Worm (Caenorhabditis elegans): ENCODE results near the gene K02D10.4.

Gene K02D10.4

DNA sequence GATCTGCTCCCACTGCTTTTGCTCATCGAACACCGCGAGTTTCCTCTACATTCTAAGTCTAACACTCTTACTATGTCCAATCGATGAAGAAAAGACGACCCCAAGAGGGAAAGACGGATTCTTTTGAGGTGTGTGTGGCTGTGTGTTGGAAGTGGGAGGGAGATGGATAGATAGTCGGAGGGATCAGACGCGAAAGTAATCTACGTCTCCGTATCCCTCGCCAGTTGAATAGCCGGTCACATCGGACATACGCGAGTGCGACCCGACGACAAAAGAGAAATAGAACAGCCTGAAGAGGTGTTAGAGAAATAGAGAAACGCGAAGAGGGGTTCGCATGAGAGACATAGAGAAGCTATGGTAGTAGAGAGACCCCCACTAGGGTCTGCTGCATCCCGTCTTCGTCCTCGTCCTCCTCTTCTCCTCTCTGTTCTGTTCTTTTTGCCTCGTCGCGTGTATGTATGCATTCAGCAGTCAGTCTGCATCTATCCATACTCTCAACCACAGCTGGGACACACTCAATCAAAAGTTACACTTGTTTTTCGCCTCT is 15.9 kb upstream of the K02D10.4 start (continued):
- TF ChIP-seq gei-8 (GFP tag; optimal IDR thresholded peaks at IDR 0.05) (peak; percentile 94), egl-27 (tag; optimal IDR thresholded peaks at IDR 0.05) (no peak), attf-4 (tag; optimal IDR thresholded peaks at IDR 0.05) (peak; percentile 13), nhr-41 (GFP tag; IDR thresholded peaks at IDR 0.05) (no peak), egl-43 (GFP tag; IDR thresholded peaks at IDR 0.05) (peak; percentile 94), sdz-12 (GFP tag; optimal IDR thresholded peaks at IDR 0.05) (no peak), mep-1 (tag; optimal IDR thresholded peaks at IDR 0.05) (peak; percentile 97), snpc-4 (tag; optimal IDR thresholded peaks at IDR 0.05) (peak; percentile 38), pha-4 (GFP tag; IDR thresholded peaks at IDR 0.05) (peak; percentile 90), pha-4 (tag; optimal IDR thresholded peaks at IDR 0.05) (no peak), pqm-1 (tag; optimal IDR thresholded peaks at IDR 0.05) (peak; percentile 54), ceh-20 (GFP tag; IDR thresholded peaks at IDR 0.05) (peak; percentile 89)

DNA sequence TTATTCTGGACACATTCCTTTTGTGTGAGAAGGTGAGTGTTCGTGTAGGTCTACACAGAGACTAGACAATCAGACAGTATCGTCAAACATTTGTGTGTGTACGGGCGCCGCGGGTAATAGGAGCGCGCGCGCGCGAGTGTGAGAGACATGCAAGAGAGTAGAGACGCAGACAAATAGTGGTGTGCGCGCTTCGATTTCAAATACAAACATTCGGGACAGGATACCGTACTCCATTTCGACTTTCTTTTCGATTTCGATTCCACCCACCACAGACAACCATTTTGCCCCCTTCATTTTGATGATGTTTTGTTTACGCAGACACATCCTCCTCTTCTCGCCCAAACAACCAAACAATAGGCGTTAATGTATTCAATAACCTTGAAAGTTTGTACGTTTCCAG is 15.0 kb upstream of the K02D10.4 start:
- peak; percentile 47 for TF ChIP-seq dpl-1 (GFP tag; optimal IDR thresholded peaks at IDR 0.05)
- TF ChIP-seq nhr-48 (tag; optimal IDR thresholded peaks at IDR 0.05): peak; percentile 2
- peak; percentile 79 for TF ChIP-seq hlh-30 (tag; optimal IDR thresholded peaks at IDR 0.05; ENCODE audit: insufficient read depth)
- peak; percentile 28 for TF ChIP-seq cey-2 (tag; optimal IDR thresholded peaks at IDR 0.05; ENCODE audit: borderline replicate concordance, insufficient read depth)
- no peak for TF ChIP-seq ces-1 (GFP tag; optimal IDR thresholded peaks at IDR 0.05)
- peak; percentile 95 for TF ChIP-seq hlh-11 (tag; optimal IDR thresholded peaks at IDR 0.05)
- no peak for TF ChIP-seq nhr-42 (GFP tag; IDR thresholded peaks at IDR 0.05)
- TF ChIP-seq madf-9 (GFP tag; conservative IDR thresholded peaks at IDR 0.05): peak; percentile 52; the same call in 1 of the 2 replicates
- TF ChIP-seq tra-1 (GFP tag; IDR thresholded peaks at IDR 0.05): peak; percentile 75; the same call in 1 of the 2 replicates
- no peak for TF ChIP-seq aly-2 (tag; optimal IDR thresholded peaks at IDR 0.05)
- no peak for TF ChIP-seq dmd-8 (GFP tag; IDR thresholded peaks at IDR 0.05)
- no peak for TF ChIP-seq ama-1 (optimal IDR thresholded peaks at IDR 0.05)
- TF ChIP-seq unc-130 (GFP tag; optimal IDR thresholded peaks at IDR 0.05): no peak
- TF ChIP-seq mxl-3 (GFP tag; optimal IDR thresholded peaks at IDR 0.05): peak; percentile 88
- TF ChIP-seq lin-29 (GFP tag; IDR thresholded peaks at IDR 0.05): no peak
- peak; percentile 83 for TF ChIP-seq dmd-6 (GFP tag; IDR thresholded peaks at IDR 0.05)
- no peak for TF ChIP-seq snpc-1.2 (GFP tag; IDR thresholded peaks at IDR 0.05)
- no peak for TF ChIP-seq nhr-237 (tag; optimal IDR thresholded peaks at IDR 0.05)
- TF ChIP-seq ceh-82 (tag; optimal IDR thresholded peaks at IDR 0.05): no peak
- peak; percentile 99 for TF ChIP-seq nhr-28 (tag; optimal IDR thresholded peaks at IDR 0.05)
- TF ChIP-seq Y75B8A.6 (GFP tag; IDR thresholded peaks at IDR 0.05): 0 out of 2 replicates have a peak, but pooled peaks have one; percentile 21
- TF ChIP-seq madf-5 (GFP tag; IDR thresholded peaks at IDR 0.05): no peak
- no peak for TF ChIP-seq ceh-32 (tag; optimal IDR thresholded peaks at IDR 0.05; ENCODE audit: poor library complexity)
- TF ChIP-seq duxl-1 (tag; optimal IDR thresholded peaks at IDR 0.05; ENCODE audit: poor library complexity): peak; percentile 30
- no peak for TF ChIP-seq ceh-44 (GFP tag; IDR thresholded peaks at IDR 0.05)
- peak; percentile 64 for TF ChIP-seq lin-38 (GFP tag; IDR thresholded peaks at IDR 0.05)
- TF ChIP-seq ceh-28 (tag; optimal IDR thresholded peaks at IDR 0.05): no peak
- peak; percentile 40 for TF ChIP-seq nhr-6 (tag; optimal IDR thresholded peaks at IDR 0.05)
- peak in 1 of 2 experiments; percentile 99 for TF ChIP-seq unc-62 (GFP tag; optimal IDR thresholded peaks at IDR 0.05 in 1 of 2)
- TF ChIP-seq unc-62 (tag; optimal IDR thresholded peaks at IDR 0.05): no peak
- no peak for TF ChIP-seq nhr-111 (GFP tag; optimal IDR thresholded peaks at IDR 0.05)
- no peak for TF ChIP-seq zip-11 (GFP tag; IDR thresholded peaks at IDR 0.05)
- TF ChIP-seq nhr-10 (tag; optimal IDR thresholded peaks at IDR 0.05): no peak
- no peak for TF ChIP-seq zip-2 (tag; optimal IDR thresholded peaks at IDR 0.05)
- peak; percentile 12 for TF ChIP-seq nhr-77 (tag; optimal IDR thresholded peaks at IDR 0.05)
- peak; percentile 77 for TF ChIP-seq dve-1 (tag; optimal IDR thresholded peaks at IDR 0.05; ENCODE audit: insufficient read depth)
- TF ChIP-seq vab-7 (GFP tag; IDR thresholded peaks at IDR 0.05): 0 out of 2 replicates have a peak, but pooled peaks have one; percentile 38
- peak; percentile 85 for TF ChIP-seq mep-1 (tag; optimal IDR thresholded peaks at IDR 0.05)
- peak; percentile 28 for TF ChIP-seq jun-1 (tag; optimal IDR thresholded peaks at IDR 0.05)
- TF ChIP-seq aha-1 (tag): peak; percentile 93

All from whole organism, L4 larva.